Worm (Caenorhabditis elegans): ENCODE measurements around the gene C25E10.13.

The C25E10.13 gene

DNA sequence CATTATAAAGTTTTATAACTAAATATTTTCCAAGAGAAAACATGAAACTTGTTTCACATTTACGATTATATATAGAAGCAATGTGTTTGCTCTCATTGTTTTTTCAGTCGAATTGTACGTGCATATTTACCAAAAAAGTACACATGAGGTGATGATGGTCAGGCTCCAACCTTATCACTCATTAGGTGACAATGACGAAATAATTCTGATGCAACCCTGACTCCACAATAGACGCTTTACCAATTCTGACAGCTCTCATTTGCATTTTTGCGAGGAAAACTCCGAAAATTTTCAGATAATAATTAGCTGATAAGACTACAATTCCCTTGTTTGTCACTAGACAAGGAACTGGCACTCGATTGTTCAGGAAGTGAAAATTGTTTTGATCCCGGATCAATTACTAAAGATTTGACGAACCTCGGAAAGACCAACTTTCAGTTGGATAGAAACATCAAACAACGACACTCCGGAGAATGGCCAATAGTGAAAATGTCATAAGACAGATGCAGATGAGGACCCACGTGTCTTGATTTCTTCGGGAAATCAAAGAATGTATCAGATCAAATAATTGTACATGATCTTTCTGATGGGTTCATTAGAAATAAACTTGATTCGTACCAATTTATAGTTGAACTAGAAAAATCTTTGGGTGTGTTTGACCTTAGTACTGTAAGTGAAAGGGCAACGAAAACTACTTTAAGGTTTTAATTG is 19.4 kb downstream of the C25E10.13 start (continued):
- no peak for TF ChIP-seq nhr-179 (tag; optimal IDR thresholded peaks at IDR 0.05)
- TF ChIP-seq ceh-58 (GFP tag; IDR thresholded peaks at IDR 0.05): no peak
- no peak for TF ChIP-seq sptf-2 (GFP tag; optimal IDR thresholded peaks at IDR 0.05)
- TF ChIP-seq C06A6.2 (GFP tag; conservative IDR thresholded peaks at IDR 0.05): no peak
- no peak for TF ChIP-seq snpc-1.3 (tag; optimal IDR thresholded peaks at IDR 0.05; ENCODE audit: insufficient read depth)
- TF ChIP-seq ztf-26 (tag; optimal IDR thresholded peaks at IDR 0.05): no peak
- TF ChIP-seq attf-5 (GFP tag; optimal IDR thresholded peaks at IDR 0.05): peak; percentile 29
- TF ChIP-seq chd-7 (tag; optimal IDR thresholded peaks at IDR 0.05): no peak
- TF ChIP-seq egrh-3 (GFP tag; IDR thresholded peaks at IDR 0.05): no peak

- TF ChIP-seq ceh-40 (GFP tag; IDR thresholded peaks at IDR 0.05) (no peak), zfh-2 (GFP tag; conservative IDR thresholded peaks at IDR 0.05) (no peak), B0336.3 (GFP tag; IDR thresholded peaks at IDR 0.05) (peak; percentile 72), sptf-2 (GFP tag; optimal IDR thresholded peaks at IDR 0.05) (no peak), efl-1 (GFP tag; optimal IDR thresholded peaks at IDR 0.05) (no peak), repo-1 (tag; optimal IDR thresholded peaks at IDR 0.05) (no peak), Y56A3A.18 (GFP tag; IDR thresholded peaks at IDR 0.05) (no peak), snpc-4 (GFP tag; optimal IDR thresholded peaks at IDR 0.05) (no peak), snpc-4 (tag; optimal IDR thresholded peaks at IDR 0.05) (peak in 2 of 4 experiments; percentile 24 to 37), mcd-1 (GFP tag; IDR thresholded peaks at IDR 0.05) (0 out of 2 replicates have a peak, but pooled peaks have one; percentile 6), lin-40 (tag; optimal IDR thresholded peaks at IDR 0.05) (peak; percentile 21), die-1 (tag; optimal IDR thresholded peaks at IDR 0.05) (no peak), let-526 (GFP tag; IDR thresholded peaks at IDR 0.05) (peak; percentile 4; the same call in 1 of the 2 replicates), egl-44 (GFP tag; IDR thresholded peaks at IDR 0.05) (peak; percentile 79), nhr-80 (tag; optimal IDR thresholded peaks at IDR 0.05) (peak; percentile 99), atf-7 (tag; optimal IDR thresholded peaks at IDR 0.05) (peak; percentile 88), sea-2 (GFP tag; IDR thresholded peaks at IDR 0.05) (no peak), cebp-1 (GFP tag; IDR thresholded peaks at IDR 0.05) (peak; percentile 22; the same call in 1 of the 2 replicates), cebp-1 (tag; optimal IDR thresholded peaks at IDR 0.05) (peak; percentile 68), fkh-3 (tag; optimal IDR thresholded peaks at IDR 0.05) (no peak), somi-1 (GFP tag; optimal IDR thresholded peaks at IDR 0.05) (no peak), tbp1 (GFP tag; optimal IDR thresholded peaks at IDR 0.05) (peak; percentile 31), attf-5 (GFP tag; optimal IDR thresholded peaks at IDR 0.05) (peak; percentile 4), nhr-179 (tag; optimal IDR thresholded peaks at IDR 0.05) (no peak), nhr-90 (tag; optimal IDR thresholded peaks at IDR 0.05) (peak; percentile 54), pbrm-1 (GFP tag; IDR thresholded peaks at IDR 0.05) (peak; percentile 37; the same call in 1 of the 2 replicates), lsy-27 (tag; optimal IDR thresholded peaks at IDR 0.05; ENCODE audit: borderline replicate concordance, insufficient read depth) (no peak), ZK185.1 (tag; optimal IDR thresholded peaks at IDR 0.05; ENCODE audit: poor library complexity, severe bottlenecking) (peak; percentile 19), ets-4 (GFP tag; optimal IDR thresholded peaks at IDR 0.05) (peak; percentile 92), tlf-1 (GFP tag; optimal IDR thresholded peaks at IDR 0.05) (peak; percentile 57), let-607 (tag; optimal IDR thresholded peaks at IDR 0.05) (peak; percentile 53 to 74), chd-7 (tag; optimal IDR thresholded peaks at IDR 0.05) (peak; percentile 47), lin-54 (GFP tag; optimal IDR thresholded peaks at IDR 0.05) (peak; percentile 40), dox-1 (GFP tag; IDR thresholded peaks at IDR 0.05) (peak; percentile 69; the same call in 1 of the 2 replicates), nfyb-1 (GFP tag; IDR thresholded peaks at IDR 0.05) (peak; percentile 60), D2030.7 (GFP tag; IDR thresholded peaks at IDR 0.05) (no peak), Y95B8A.8 (GFP tag; IDR thresholded peaks at IDR 0.05) (0 out of 2 replicates have a peak, but pooled peaks have one; percentile 36), pha-4 (tag; optimal IDR thresholded peaks at IDR 0.05) (no peak), mel-28 (tag; optimal IDR thresholded peaks at IDR 0.05; ENCODE audit: borderline replicate concordance) (no peak), hrde-1 (tag; optimal IDR thresholded peaks at IDR 0.05; ENCODE audit: borderline replicate concordance) (no peak)
These were observed 20.5 kb downstream of the C25E10.13 start for ce11 chrV:9079965-9080432.
